Worm (Caenorhabditis elegans) whole organism, late embryonic: Measurements from ENCODE around the gene lips-2.

Experiments used
- C08G9.2 ChIP-seq: sonication (generic microtip); optimal IDR thresholded peaks from 2 replicates; lab custom pipeline; 2016; ENCODE audit warnings: mild to moderate bottlenecking, missing genetic modification characterization, moderate library complexity, missing compliant biosample characterization
- F13H6.1 ChIP-seq: sonication (generic microtip); optimal IDR thresholded peaks from 2 replicates; lab custom pipeline; 2016; ENCODE audit warnings: missing genetic modification characterization, missing compliant biosample characterization
- K02D7.2 ChIP-seq: sonication (generic microtip); optimal IDR thresholded peaks from 2 replicates; lab custom pipeline; 2017; ENCODE audit warnings: mild to moderate bottlenecking, missing genetic modification characterization, missing compliant biosample characterization
- K09A11.1 ChIP-seq: sonication (generic microtip); optimal IDR thresholded peaks from 2 replicates; lab custom pipeline; 2017; ENCODE audit warnings: antibody characterized with exemption, mild to moderate bottlenecking, missing genetic modification characterization, missing compliant biosample characterization; ENCODE audit not compliant: insufficient read depth
- T23F11.4 ChIP-seq: fragments of 200-800 bp; sonication (Bioruptor generic); optimal IDR thresholded peaks from 2 replicates; lab custom pipeline; 2018; ENCODE audit warnings: mild to moderate bottlenecking, missing genetic modification characterization, missing compliant biosample characterization
- ama-1 ChIP-seq: fragments of 150-350 bp; optimal IDR thresholded peaks from 2 replicates; lab custom pipeline; 2014
- ceh-18 ChIP-seq: sonication (generic microtip); optimal IDR thresholded peaks from 2 replicates; lab custom pipeline; 2016; ENCODE audit warnings: missing genetic modification characterization, missing compliant biosample characterization
- ceh-22 ChIP-seq: sonication (generic microtip); optimal IDR thresholded peaks from 2 replicates; lab custom pipeline; 2017; ENCODE audit warnings: missing biosample characterization, missing genetic modification characterization
- ceh-24 ChIP-seq: sonication (generic microtip); optimal IDR thresholded peaks from 2 replicates; lab custom pipeline; 2016; ENCODE audit warnings: mild to moderate bottlenecking, missing genetic modification characterization, missing compliant biosample characterization
- ceh-30 ChIP-seq: fragments of 150-350 bp; optimal IDR thresholded peaks from 2 replicates; lab custom pipeline; 2014; ENCODE audit warnings: missing biosample characterization, missing genetic modification characterization
- ceh-6 ChIP-seq: fragments of 200-800 bp; sonication (Bioruptor generic); optimal IDR thresholded peaks from 2 replicates; lab custom pipeline; 2018; ENCODE audit warnings: mild to moderate bottlenecking, missing genetic modification characterization, missing compliant biosample characterization
- dmd-4 ChIP-seq: sonication (generic microtip); optimal IDR thresholded peaks from 2 replicates; lab custom pipeline; 2016; ENCODE audit warnings: borderline replicate concordance, missing genetic modification characterization, missing compliant biosample characterization
- elt-2 ChIP-seq: sonication (generic microtip); optimal IDR thresholded peaks from 2 replicates; lab custom pipeline; 2016; ENCODE audit warnings: missing genetic modification reagents, missing genetic modification characterization, missing compliant biosample characterization
- ets-4 ChIP-seq: sonication (generic microtip); optimal IDR thresholded peaks from 2 replicates; lab custom pipeline; 2016; ENCODE audit warnings: missing genetic modification characterization, missing compliant biosample characterization
- eyg-1 ChIP-seq: sonication (generic microtip); optimal IDR thresholded peaks from 2 replicates; lab custom pipeline; 2016; ENCODE audit warnings: missing genotype, missing genetic modification characterization, missing compliant biosample characterization
- fkh-10 ChIP-seq: fragments of 150-350 bp; optimal IDR thresholded peaks from 2 replicates; lab custom pipeline; 2014; ENCODE audit warnings: missing biosample characterization, missing genetic modification reagents, missing genetic modification characterization
- fkh-6 ChIP-seq: sonication (generic microtip); optimal IDR thresholded peaks from 2 replicates; lab custom pipeline; 2016; ENCODE audit warnings: missing genetic modification characterization, missing compliant biosample characterization
- hlh-15 ChIP-seq: sonication (generic microtip); optimal IDR thresholded peaks from 2 replicates; lab custom pipeline; 2016; ENCODE audit warnings: missing genetic modification characterization, missing compliant biosample characterization
- hlh-6 ChIP-seq: sonication (generic microtip); optimal IDR thresholded peaks from 2 replicates; lab custom pipeline; 2016; ENCODE audit warnings: missing genotype, missing genetic modification characterization, missing compliant biosample characterization
- lim-6 ChIP-seq: sonication (generic microtip); optimal IDR thresholded peaks from 2 replicates; lab custom pipeline; 2016; ENCODE audit warnings: missing genetic modification characterization, missing compliant biosample characterization
- nhr-11 ChIP-seq: fragments of 150-350 bp; optimal IDR thresholded peaks from 2 replicates; lab custom pipeline; 2014; ENCODE audit warnings: missing biosample characterization, missing genetic modification characterization
- odd-2 ChIP-seq: sonication (generic microtip); optimal IDR thresholded peaks from 2 replicates; lab custom pipeline; 2017; ENCODE audit warnings: antibody characterized with exemption, mild to moderate bottlenecking, missing genetic modification characterization, missing compliant biosample characterization
- pag-3 ChIP-seq: sonication (generic microtip); optimal IDR thresholded peaks from 2 replicates; lab custom pipeline; 2016; ENCODE audit warnings: missing compliant biosample characterization, missing genetic modification characterization, borderline replicate concordance
- pqm-1 ChIP-seq: sonication (generic microtip); optimal IDR thresholded peaks from 2 replicates; lab custom pipeline; 2016; ENCODE audit warnings: missing genetic modification characterization, missing compliant biosample characterization
- pros-1 ChIP-seq: fragments of 150-350 bp; optimal IDR thresholded peaks from 2 replicates; lab custom pipeline; 2014; ENCODE audit warnings: missing biosample characterization, missing genetic modification reagents, missing genetic modification characterization
- ref-2 ChIP-seq: sonication (generic microtip); optimal IDR thresholded peaks from 2 replicates; lab custom pipeline; 2016; ENCODE audit warnings: missing genetic modification characterization, missing compliant biosample characterization
- rnt-1 ChIP-seq: sonication (generic microtip); optimal IDR thresholded peaks from 2 replicates; lab custom pipeline; 2016; ENCODE audit warnings: missing genetic modification characterization, missing compliant biosample characterization
- sdc-2 ChIP-seq: sonication (generic microtip); optimal IDR thresholded peaks from 2 replicates; lab custom pipeline; 2016; ENCODE audit warnings: missing genotype, missing genetic modification characterization, missing compliant biosample characterization
- tbx-2 ChIP-seq: sonication (generic microtip); optimal IDR thresholded peaks from 2 replicates; lab custom pipeline; 2016; ENCODE audit warnings: missing genetic modification characterization, missing compliant biosample characterization
- tbx-7 ChIP-seq: sonication (generic microtip); optimal IDR thresholded peaks from 2 replicates; lab custom pipeline; 2016; ENCODE audit warnings: missing genotype, missing genetic modification characterization, missing compliant biosample characterization
- ttx-3 ChIP-seq: sonication (generic microtip); optimal IDR thresholded peaks from 2 replicates; lab custom pipeline; 2016; ENCODE audit warnings: missing genetic modification reagents, missing genetic modification characterization, missing compliant biosample characterization
- unc-42 ChIP-seq: sonication (generic microtip); optimal IDR thresholded peaks from 2 replicates; lab custom pipeline; 2016; ENCODE audit warnings: missing genotype, missing genetic modification characterization, missing compliant biosample characterization
- unc-86 ChIP-seq: sonication (generic microtip); optimal IDR thresholded peaks from 2 replicates; lab custom pipeline; 2016; ENCODE audit warnings: missing genetic modification characterization, missing compliant biosample characterization
- zip-5 ChIP-seq: sonication (generic microtip); optimal IDR thresholded peaks from 2 replicates; lab custom pipeline; 2016; ENCODE audit warnings: missing genetic modification characterization, missing compliant biosample characterization
- ztf-16 ChIP-seq: sonication (generic microtip); optimal IDR thresholded peaks from 2 replicates; lab custom pipeline; 2017; ENCODE audit warnings: missing genetic modification characterization, missing compliant biosample characterization

The lips-2 gene

DNA sequence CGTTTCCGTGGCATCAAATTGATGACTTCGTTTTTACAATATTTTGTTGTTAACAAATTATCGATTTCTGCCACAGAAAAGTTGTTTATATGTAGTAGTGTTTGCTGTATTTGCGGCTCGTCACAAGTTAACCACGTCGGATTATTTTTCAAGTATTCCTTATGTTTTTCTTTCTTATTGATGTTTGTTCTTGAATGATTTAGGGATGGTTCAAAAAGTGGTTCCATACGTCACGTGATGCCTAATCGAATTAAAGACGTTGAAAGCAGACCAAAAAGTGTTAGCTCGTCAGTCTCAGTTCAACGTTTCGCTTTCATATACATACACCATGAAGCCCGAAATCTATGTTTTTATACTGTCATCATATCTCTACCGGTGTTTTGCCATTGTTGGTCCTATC lies at the start of gene lips-2:
Gene lips-2, plus strand, starts transcription at position 301 of the 400 bp plus-strand sequence.
- TF ChIP-seq nhr-11 (tag; lab: Kevin White, UChicago) (no peak), odd-2 (tag; lab: Kevin White, UChicago) (no peak), ceh-30 (tag; lab: Kevin White, UChicago) (no peak), F13H6.1 (tag; lab: Kevin White, UChicago) (no peak), pros-1 (no peak), ceh-6 (GFP tag; lab: Kevin White, UChicago) (no peak), tbx-7 (tag; lab: Kevin White, UChicago) (no peak), fkh-6 (tag; lab: Kevin White, UChicago) (no peak), ceh-24 (tag; lab: Kevin White, UChicago) (no peak), lim-6 (tag; lab: Kevin White, UChicago) (no peak)
- TF ChIP-seq, all 69 proteins: peak for 0

DNA sequence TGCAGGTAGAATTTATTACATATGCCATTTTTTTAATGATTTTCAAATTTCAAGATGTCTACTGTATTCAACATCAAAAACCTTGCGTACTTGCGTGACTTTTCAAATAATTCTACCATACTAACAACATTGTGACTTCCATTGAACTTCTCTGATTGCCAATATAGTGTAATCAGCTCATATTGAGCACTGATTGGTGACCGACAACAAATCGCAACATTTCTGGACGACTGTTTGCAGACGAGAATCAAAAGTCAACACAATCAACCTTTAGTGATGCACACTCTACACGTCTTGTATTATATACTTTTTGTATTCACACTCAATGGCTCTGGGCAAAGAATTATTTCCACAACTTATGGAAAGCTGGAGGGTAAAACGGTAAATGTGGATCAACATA lies 44.1 kb upstream of the lips-2 start, which contains the start of gene cest-3:
Gene cest-3, plus strand, starts transcription at position 190 of the 400 bp plus-strand sequence.
- TF ChIP-seq ttx-3 (no peak), ama-1 (lab: Kevin White, UChicago) (no peak), sdc-2 (tag; lab: Kevin White, UChicago) (no peak), dmd-4 (tag; lab: Kevin White, UChicago) (no peak), ref-2 (tag; lab: Kevin White, UChicago) (no peak), unc-42 (tag; lab: Kevin White, UChicago) (no peak), ceh-22 (tag; lab: Kevin White, UChicago) (no peak), C08G9.2 (tag; lab: Kevin White, UChicago) (no peak), hlh-6 (tag; lab: Kevin White, UChicago) (no peak), fkh-10 (GFP tag; lab: Kevin White, UChicago) (no peak), unc-86 (tag; lab: Kevin White, UChicago) (no peak), K02D7.2 (no peak), ceh-18 (tag; lab: Kevin White, UChicago) (no peak)

DNA sequence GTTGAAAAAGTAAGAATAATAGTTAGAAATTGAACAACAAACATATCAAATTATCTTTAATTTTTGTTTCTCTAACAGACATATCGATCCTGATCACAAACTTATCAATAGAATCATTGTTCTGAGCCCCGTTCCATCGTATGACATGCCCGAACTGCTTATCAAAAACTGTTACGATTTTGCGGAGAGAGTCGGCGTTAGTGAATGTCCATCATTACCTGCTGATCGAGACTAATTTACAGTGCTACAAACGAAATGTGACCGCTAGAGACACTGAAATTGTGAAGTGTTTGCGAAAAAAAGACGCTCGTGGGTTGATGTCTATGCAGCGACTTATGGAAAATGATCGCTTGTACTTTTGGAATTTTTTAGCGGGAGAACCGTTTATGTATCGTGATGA lies 42.7 kb upstream of the lips-2 start:
- TF ChIP-seq K09A11.1 (tag; lab: Kevin White, UChicago): no peak
- TF ChIP-seq fkh-10 (GFP tag; lab: Kevin White, UChicago): no peak
- TF ChIP-seq elt-2 (tag; lab: Kevin White, UChicago): no peak
- no peak for TF ChIP-seq hlh-15 (tag; lab: Kevin White, UChicago)
- no peak for TF ChIP-seq fkh-6 (tag; lab: Kevin White, UChicago)
- no peak for TF ChIP-seq ztf-16 (tag; lab: Kevin White, UChicago)
- no peak for TF ChIP-seq ceh-18 (tag; lab: Kevin White, UChicago)
- TF ChIP-seq pqm-1 (tag; lab: Kevin White, UChicago): no peak
- no peak for TF ChIP-seq eyg-1 (tag; lab: Kevin White, UChicago)
- no peak for TF ChIP-seq F13H6.1 (tag; lab: Kevin White, UChicago)
- TF ChIP-seq ets-4 (tag; lab: Kevin White, UChicago): no peak
- no peak for TF ChIP-seq tbx-2 (tag; lab: Kevin White, UChicago)

DNA sequence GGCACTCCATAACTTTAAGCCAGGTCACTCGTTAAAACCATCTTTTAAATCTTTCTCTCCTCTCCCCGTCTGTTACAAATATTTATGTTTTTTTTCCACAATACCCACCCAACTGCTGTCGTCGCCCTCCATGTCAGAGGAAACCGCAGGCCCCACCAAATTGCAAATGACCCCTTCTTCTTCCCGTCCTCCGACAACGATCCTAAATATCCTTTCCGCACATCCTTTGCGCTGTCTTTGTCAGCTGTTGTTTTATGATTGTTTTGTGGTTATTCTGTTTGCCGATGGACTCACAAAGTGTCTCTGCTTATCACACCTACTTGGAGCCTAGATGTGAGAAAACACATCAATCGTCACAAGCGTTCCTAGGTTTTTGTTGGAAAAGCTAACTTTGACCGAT lies 37.5 kb upstream of the lips-2 start:
- peak; percentile 40 for TF ChIP-seq rnt-1 (tag; lab: Kevin White, UChicago)
- TF ChIP-seq zip-5 (tag; lab: Kevin White, UChicago): no peak

ce11 chrX:12252189-12252588 lies 33.4 kb upstream of the lips-2 start:
- peak; percentile 45 for TF ChIP-seq unc-42 (tag; lab: Kevin White, UChicago)
- TF ChIP-seq pag-3 (tag; lab: Kevin White, UChicago): no peak
- no peak for TF ChIP-seq T23F11.4 (GFP tag; lab: Kevin White, UChicago)
- TF ChIP-seq, all 69 proteins: peak for 1
